Fruit fly (Drosophila melanogaster) whole organism, embryonic: ENCODE results near the gene CG2712.
A peak's percentile ranks its signal among the peaks of the same experiment; 100 is the strongest.

ENCODE experiments used
- ATbp ChIP-seq: fragments of 200-800 bp; sonication (Bioruptor generic); optimal IDR thresholded peaks from 2 replicates; lab custom pipeline; 2017; ENCODE audit warnings: missing biosample characterization, mild to moderate bottlenecking, missing genetic modification characterization, missing genetic modification reagents
- Abd-B ChIP-seq: fragments of 200-800 bp; sonication (Bioruptor generic); optimal IDR thresholded peaks from 2 replicates; lab custom pipeline; 2018; ENCODE audit warnings: missing biosample characterization, mild to moderate bottlenecking, missing genetic modification characterization, moderate library complexity
- B-H2 ChIP-seq: fragments of 200-800 bp; sonication (Bioruptor generic); optimal IDR thresholded peaks from 2 replicates; lab custom pipeline; 2018; ENCODE audit warnings: missing biosample characterization, mild to moderate bottlenecking, missing genetic modification characterization
- CG12769 ChIP-seq: fragments of 200-800 bp; sonication (Bioruptor generic); optimal IDR thresholded peaks from 2 replicates; lab custom pipeline; 2019; ENCODE audit warnings: missing biosample characterization, mild to moderate bottlenecking, missing genetic modification characterization, moderate library complexity
- CG17186 ChIP-seq: fragments of 200-800 bp; sonication (Bioruptor generic); optimal IDR thresholded peaks from 3 replicates; lab custom pipeline; 2017; ENCODE audit warnings: missing biosample characterization, missing genetic modification reagents, missing genetic modification characterization
- CG17361 ChIP-seq: fragments of 200-800 bp; sonication (Bioruptor generic); IDR thresholded peaks from 3 replicates; pipeline ENCODE4 v1.3.6; 2022; ENCODE audit warnings: missing biosample characterization, missing genetic modification characterization
- CG17568 ChIP-seq: fragments of 200-800 bp; sonication (Bioruptor generic); optimal IDR thresholded peaks from 2 replicates; lab custom pipeline; 2018; ENCODE audit warnings: missing biosample characterization, mild to moderate bottlenecking, missing genetic modification characterization, moderate library complexity
- CG17912 ChIP-seq: fragments of 200-800 bp; sonication (Bioruptor generic); optimal IDR thresholded peaks from 2 replicates; lab custom pipeline; 2018; ENCODE audit warnings: missing biosample characterization, mild to moderate bottlenecking, missing genetic modification characterization
- CG2129 ChIP-seq: fragments of 200-800 bp; sonication (Bioruptor generic); IDR thresholded peaks from 2 replicates; pipeline ENCODE4 v1.3.6; 2022; ENCODE audit warnings: missing biosample characterization, missing genetic modification characterization; ENCODE audit not compliant: partially characterized antibody
- CG2199 ChIP-seq: fragments of 200-800 bp; sonication (Bioruptor generic); IDR thresholded peaks from 3 replicates; pipeline ENCODE4 v1.3.6; 2022; ENCODE audit warnings: missing biosample characterization, missing genetic modification characterization
- CG2875 ChIP-seq: fragments of 200-800 bp; sonication (Bioruptor generic); optimal IDR thresholded peaks from 2 replicates; lab custom pipeline; 2017; ENCODE audit warnings: missing biosample characterization, mild to moderate bottlenecking, missing genetic modification characterization, missing genetic modification reagents
- CG3847 ChIP-seq: fragments of 200-800 bp; sonication (Bioruptor generic); IDR thresholded peaks from 2 replicates; pipeline ENCODE4 v1.3.6; 2022; ENCODE audit warnings: missing biosample characterization, missing genetic modification characterization
- CG4328 ChIP-seq: fragments of 200-800 bp; sonication (Bioruptor generic); optimal IDR thresholded peaks from 3 replicates; lab custom pipeline; 2017; ENCODE audit warnings: missing biosample characterization, missing genetic modification reagents, missing genetic modification characterization
- CG6683 ChIP-seq: fragments of 200-800 bp; sonication (Bioruptor generic); optimal IDR thresholded peaks from 2 replicates; lab custom pipeline; 2017; ENCODE audit warnings: missing biosample characterization, mild to moderate bottlenecking, missing genetic modification characterization, missing genetic modification reagents
- CG6791 ChIP-seq: fragments of 200-800 bp; sonication (Bioruptor generic); IDR thresholded peaks from 3 replicates; pipeline ENCODE4 v1.3.6; 2022; ENCODE audit warnings: missing biosample characterization, missing genetic modification characterization; ENCODE audit not compliant: partially characterized antibody
- CG7928 ChIP-seq: fragments of 200-800 bp; sonication (Bioruptor generic); optimal IDR thresholded peaks from 2 replicates; lab custom pipeline; 2017; ENCODE audit warnings: missing biosample characterization, mild to moderate bottlenecking, missing genetic modification characterization
- CG8359 ChIP-seq: fragments of 200-800 bp; sonication (Bioruptor generic); optimal IDR thresholded peaks from 2 replicates; lab custom pipeline; 2017; ENCODE audit warnings: missing biosample characterization, mild to moderate bottlenecking, missing genetic modification characterization, borderline replicate concordance
- Camta ChIP-seq: fragments of 200-800 bp; sonication (Bioruptor generic); optimal IDR thresholded peaks from 2 replicates; lab custom pipeline; 2016; ENCODE audit warnings: missing biosample characterization, missing genetic modification characterization
- CoRest ChIP-seq: fragments of 200-800 bp; sonication (Bioruptor generic); optimal IDR thresholded peaks from 3 replicates; lab custom pipeline; 2018; ENCODE audit warnings: missing biosample characterization, mild to moderate bottlenecking, missing genetic modification characterization, moderate library complexity
- D19A ChIP-seq: fragments of 200-800 bp; optimal IDR thresholded peaks from 3 replicates; lab custom pipeline; 2019; ENCODE audit warnings: missing biosample characterization, mild to moderate bottlenecking, missing genetic modification characterization, moderate library complexity
- Dbx ChIP-seq: fragments of 200-800 bp; sonication (Bioruptor generic); IDR thresholded peaks from 3 replicates; pipeline ENCODE4 v1.3.6; 2022; ENCODE audit warnings: missing biosample characterization, missing genetic modification characterization
- HLHmδ ChIP-seq: fragments of 200-800 bp; sonication (Bioruptor generic); optimal IDR thresholded peaks from 2 replicates; lab custom pipeline; 2018; ENCODE audit warnings: missing biosample characterization, mild to moderate bottlenecking, missing genetic modification characterization, moderate library complexity
- Meics ChIP-seq: fragments of 200-800 bp; sonication (Bioruptor generic); optimal IDR thresholded peaks from 2 replicates; lab custom pipeline; 2017; ENCODE audit warnings: missing biosample characterization, mild to moderate bottlenecking, missing genetic modification characterization
- Sin3A ChIP-seq: fragments of >200 bp; optimal IDR thresholded peaks from 2 replicates; lab custom pipeline; 2018
- Sry-δ ChIP-seq: fragments of 200-800 bp; sonication (Bioruptor generic); optimal IDR thresholded peaks from 2 replicates; lab custom pipeline; 2016; ENCODE audit warnings: missing biosample characterization, missing genetic modification characterization
- TFAM ChIP-seq: fragments of 200-800 bp; sonication (Bioruptor generic); optimal IDR thresholded peaks from 2 replicates; lab custom pipeline; 2017; ENCODE audit warnings: missing biosample characterization, missing genetic modification characterization, inconsistent platforms
- Xbp1 ChIP-seq: fragments of 200-800 bp; sonication (Bioruptor generic); optimal IDR thresholded peaks from 3 replicates; lab custom pipeline; 2016; ENCODE audit warnings: missing biosample characterization, mild to moderate bottlenecking, missing genetic modification characterization
- ash1 ChIP-seq: fragments of 200-800 bp; sonication (Bioruptor generic); optimal IDR thresholded peaks from 2 replicates; lab custom pipeline; 2018; ENCODE audit warnings: missing biosample characterization, mild to moderate bottlenecking, missing genetic modification characterization
- cas ChIP-seq: fragments of 200-800 bp; sonication (Bioruptor generic); IDR thresholded peaks from 2 replicates; pipeline ENCODE4 v1.3.6; 2022; ENCODE audit warnings: missing biosample characterization, missing genetic modification characterization
- cato ChIP-seq: fragments of 200-800 bp; sonication (Bioruptor generic); optimal IDR thresholded peaks from 2 replicates; lab custom pipeline; 2016; ENCODE audit warnings: missing biosample characterization, missing genetic modification characterization, borderline replicate concordance
- dm ChIP-seq: fragments of 200-800 bp; sonication (Bioruptor generic); optimal IDR thresholded peaks from 3 replicates; lab custom pipeline; 2016; ENCODE audit warnings: missing biosample characterization, missing genetic modification characterization
- dpn ChIP-seq, 2 experiments: fragments of 200-800 bp; sonication (Bioruptor generic); optimal IDR thresholded peaks; 3 replicates each; lab custom pipeline; 2016; ENCODE audit warnings: missing biosample characterization in 2 of 2, missing genetic modification characterization in 2 of 2
- fd96Cb ChIP-seq: fragments of 200-800 bp; sonication (Bioruptor generic); optimal IDR thresholded peaks from 2 replicates; lab custom pipeline; 2018; ENCODE audit warnings: missing biosample characterization, mild to moderate bottlenecking, missing genetic modification characterization, moderate library complexity
- fu2 ChIP-seq: fragments of 200-800 bp; sonication (Bioruptor generic); optimal IDR thresholded peaks from 2 replicates; lab custom pipeline; 2016; ENCODE audit warnings: missing biosample characterization, missing genetic modification characterization
- kah ChIP-seq: fragments of 200-800 bp; sonication (Bioruptor generic); optimal IDR thresholded peaks from 2 replicates; lab custom pipeline; 2018; ENCODE audit warnings: missing biosample characterization, mild to moderate bottlenecking, missing genetic modification characterization
- klu ChIP-seq: fragments of 200-800 bp; sonication (Bioruptor generic); IDR thresholded peaks from 2 replicates; pipeline ENCODE4 v1.3.6; 2022; ENCODE audit warnings: missing biosample characterization, missing genetic modification characterization
- knrl ChIP-seq: fragments of 200-800 bp; sonication (Bioruptor generic); IDR thresholded peaks from 3 replicates; pipeline ENCODE4 v1.3.6; 2022; ENCODE audit warnings: missing biosample characterization, missing genetic modification characterization; ENCODE audit not compliant: partially characterized antibody
- lbe ChIP-seq: fragments of 200-800 bp; sonication (Bioruptor generic); optimal IDR thresholded peaks from 2 replicates; lab custom pipeline; 2016; ENCODE audit warnings: missing biosample characterization, mild to moderate bottlenecking, missing genetic modification characterization
- nmo ChIP-seq: fragments of 200-800 bp; sonication (Bioruptor generic); optimal IDR thresholded peaks from 2 replicates; lab custom pipeline; 2018; ENCODE audit warnings: missing biosample characterization, mild to moderate bottlenecking, missing genetic modification characterization, moderate library complexity
- psq ChIP-seq: fragments of 200-800 bp; sonication (Bioruptor generic); optimal IDR thresholded peaks from 2 replicates; lab custom pipeline; 2017; ENCODE audit warnings: missing biosample characterization, missing genetic modification characterization
- run ChIP-seq: fragments of 200-800 bp; sonication (Bioruptor generic); optimal IDR thresholded peaks from 3 replicates; lab custom pipeline; 2018; ENCODE audit warnings: missing biosample characterization, mild to moderate bottlenecking, missing genetic modification characterization
- slbo ChIP-seq: fragments of 200-800 bp; sonication (Bioruptor generic); IDR thresholded peaks from 2 replicates; pipeline ENCODE4 v1.3.6; 2022; ENCODE audit warnings: missing biosample characterization, missing genetic modification characterization
- sna ChIP-seq: fragments of 200-800 bp; sonication (Bioruptor generic); IDR thresholded peaks from 2 replicates; pipeline ENCODE4 v1.3.6; 2022; ENCODE audit warnings: missing biosample characterization, missing genetic modification characterization; ENCODE audit not compliant: partially characterized antibody
- so ChIP-seq: fragments of 200-800 bp; sonication (Bioruptor generic); IDR thresholded peaks from 3 replicates; pipeline ENCODE4 v1.3.6; 2022; ENCODE audit warnings: missing biosample characterization, missing genetic modification characterization
- ssp ChIP-seq: fragments of 200-800 bp; sonication (Bioruptor generic); IDR thresholded peaks from 2 replicates; pipeline ENCODE4 v1.3.6; 2022; ENCODE audit warnings: missing biosample characterization, missing genetic modification characterization
- trem ChIP-seq: fragments of 200-800 bp; optimal IDR thresholded peaks from 3 replicates; lab custom pipeline; 2019; ENCODE audit warnings: missing biosample characterization, mild to moderate bottlenecking, missing genetic modification characterization, moderate library complexity
- vvl ChIP-seq: fragments of 200-800 bp; sonication (Bioruptor generic); IDR thresholded peaks from 2 replicates; pipeline ENCODE4 v1.3.6; 2022; ENCODE audit warnings: missing biosample characterization, missing genetic modification characterization
- wek ChIP-seq: fragments of 200-800 bp; sonication (Bioruptor generic); optimal IDR thresholded peaks from 3 replicates; lab custom pipeline; 2018; ENCODE audit warnings: missing biosample characterization, mild to moderate bottlenecking, missing genetic modification characterization, moderate library complexity
- zen ChIP-seq: fragments of 200-800 bp; sonication (Bioruptor generic); optimal IDR thresholded peaks from 3 replicates; lab custom pipeline; 2018; ENCODE audit warnings: missing biosample characterization, mild to moderate bottlenecking, missing genetic modification characterization, moderate library complexity
- zen2 ChIP-seq: fragments of 200-800 bp; sonication (Bioruptor generic); IDR thresholded peaks from 3 replicates; pipeline ENCODE4 v1.3.6; 2022; ENCODE audit warnings: missing biosample characterization, missing genetic modification characterization; ENCODE audit not compliant: partially characterized antibody

Gene CG2712

DNA sequence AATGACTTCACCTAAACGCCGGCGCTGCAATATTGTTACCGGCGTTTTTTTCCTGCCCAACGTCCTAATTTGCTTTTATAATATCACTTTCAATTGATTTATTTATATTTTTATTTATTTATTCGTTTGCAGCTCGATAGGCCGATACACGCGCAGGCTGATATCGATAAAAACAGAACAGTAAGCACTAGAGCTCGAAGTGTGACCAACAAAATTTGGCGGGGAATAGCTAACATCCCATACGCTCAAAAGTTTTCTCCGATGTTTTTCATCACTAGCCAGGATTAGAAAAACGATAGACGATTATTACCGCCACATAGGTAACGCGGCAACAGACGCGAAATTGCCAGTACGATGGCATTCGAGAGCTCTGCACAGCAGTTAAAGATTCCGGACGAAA lies 18.5 kb upstream of the CG2712 start, which contains the start of the genes CG2685 and CG2694 (continued):
- TF ChIP-seq CG3847 (GFP tag; lab: Robert Waterston, UW) = peak; percentile 49; the same call in 1 of the 2 replicates
- TF ChIP-seq CG2875 (GFP tag; lab: Kevin White, UChicago) = no peak
- TF ChIP-seq TFAM = no peak
- no peak for TF ChIP-seq HLHmδ
- peak; percentile 80 for TF ChIP-seq CG6791 (GFP tag; lab: Robert Waterston, UW)
- TF ChIP-seq CG2129 (GFP tag; lab: Robert Waterston, UW) = 0 out of 2 replicates have a peak, but pooled peaks have one; percentile 36
- TF ChIP-seq cas (GFP tag; lab: Robert Waterston, UW) = no peak
- TF ChIP-seq fu2 = no peak
- TF ChIP-seq CG6683 (GFP tag; lab: Kevin White, UChicago) = no peak
- no peak for TF ChIP-seq CG4328 (GFP tag; lab: Kevin White, UChicago)
- no peak for TF ChIP-seq CG17361
- TF ChIP-seq CG8359 (GFP tag; lab: Kevin White, UChicago) = no peak
- TF ChIP-seq kah (GFP tag; lab: Kevin White, UChicago) = no peak
- TF ChIP-seq cato (GFP tag; lab: Kevin White, UChicago) = no peak
- TF ChIP-seq CG2199 (GFP tag; lab: Robert Waterston, UW) = no peak
- no peak for TF ChIP-seq CG12769
- TF ChIP-seq zen2 (GFP tag; lab: Robert Waterston, UW) = peak; percentile 45; the same call in 1 of the 3 replicates
- TF ChIP-seq psq (GFP tag; lab: Kevin White, UChicago) = no peak
- 0 out of 2 replicates have a peak, but pooled peaks have one; percentile 27 for TF ChIP-seq vvl (GFP tag; lab: Robert Waterston, UW)
- no peak for TF ChIP-seq ssp (GFP tag; lab: Robert Waterston, UW)
- TF ChIP-seq dpn (GFP tag; optimal IDR thresholded peaks at IDR 0.05; lab: Kevin White, UChicago) = no peak
- no peak for TF ChIP-seq CG17568 (GFP tag; lab: Kevin White, UChicago)
- TF ChIP-seq fd96Cb (tag; lab: Kevin White, UChicago) = no peak
- peak; percentile 18 for TF ChIP-seq CoRest (tag; lab: Kevin White, UChicago)
- TF ChIP-seq B-H2 (GFP tag; lab: Kevin White, UChicago) = no peak
- TF ChIP-seq klu (GFP tag; lab: Robert Waterston, UW) = no peak
- peak; percentile 79 for TF ChIP-seq Sry-δ
- TF ChIP-seq CG17912 (GFP tag; lab: Kevin White, UChicago) = no peak
- TF ChIP-seq run (tag; lab: Kevin White, UChicago) = no peak
- TF ChIP-seq dm (GFP tag; lab: Kevin White, UChicago) = no peak
- no peak for TF ChIP-seq wek (GFP tag; lab: Kevin White, UChicago)
- no peak for TF ChIP-seq CG7928 (GFP tag; lab: Kevin White, UChicago)
- TF ChIP-seq ash1 (GFP tag; lab: Kevin White, UChicago) = no peak
- TF ChIP-seq Abd-B (GFP tag; lab: Kevin White, UChicago) = no peak
- TF ChIP-seq knrl = peak; percentile 65
- no peak for TF ChIP-seq sna (GFP tag; lab: Robert Waterston, UW)
- no peak for TF ChIP-seq Camta (GFP tag; lab: Kevin White, UChicago)
- TF ChIP-seq D19A (tag; lab: Kevin White, UChicago) = no peak
- peak; percentile 21; the same call in 1 of the 2 replicates for TF ChIP-seq slbo (GFP tag; lab: Robert Waterston, UW)
- TF ChIP-seq Dbx (GFP tag; lab: Robert Waterston, UW) = 0 out of 3 replicates have a peak, but pooled peaks have one; percentile 22
- no peak for TF ChIP-seq ATbp (GFP tag; lab: Kevin White, UChicago)
- TF ChIP-seq Sin3A (lab: Kevin White, UChicago) = no peak
- TF ChIP-seq CG17186 (GFP tag; lab: Kevin White, UChicago) = no peak
- TF ChIP-seq Xbp1 = no peak
- no peak for TF ChIP-seq Meics (GFP tag; lab: Kevin White, UChicago)
- peak; percentile 10 for TF ChIP-seq nmo (GFP tag; lab: Kevin White, UChicago)
- peak; percentile 9 for TF ChIP-seq zen (tag; lab: Kevin White, UChicago)
- no peak for TF ChIP-seq lbe
- peak; percentile 29 for TF ChIP-seq trem
- no peak for TF ChIP-seq so (GFP tag; lab: Robert Waterston, UW)
